Fruit fly (Drosophila melanogaster): Measurements from ENCODE around the gene CG17778.

CG17778 gene

DNA sequence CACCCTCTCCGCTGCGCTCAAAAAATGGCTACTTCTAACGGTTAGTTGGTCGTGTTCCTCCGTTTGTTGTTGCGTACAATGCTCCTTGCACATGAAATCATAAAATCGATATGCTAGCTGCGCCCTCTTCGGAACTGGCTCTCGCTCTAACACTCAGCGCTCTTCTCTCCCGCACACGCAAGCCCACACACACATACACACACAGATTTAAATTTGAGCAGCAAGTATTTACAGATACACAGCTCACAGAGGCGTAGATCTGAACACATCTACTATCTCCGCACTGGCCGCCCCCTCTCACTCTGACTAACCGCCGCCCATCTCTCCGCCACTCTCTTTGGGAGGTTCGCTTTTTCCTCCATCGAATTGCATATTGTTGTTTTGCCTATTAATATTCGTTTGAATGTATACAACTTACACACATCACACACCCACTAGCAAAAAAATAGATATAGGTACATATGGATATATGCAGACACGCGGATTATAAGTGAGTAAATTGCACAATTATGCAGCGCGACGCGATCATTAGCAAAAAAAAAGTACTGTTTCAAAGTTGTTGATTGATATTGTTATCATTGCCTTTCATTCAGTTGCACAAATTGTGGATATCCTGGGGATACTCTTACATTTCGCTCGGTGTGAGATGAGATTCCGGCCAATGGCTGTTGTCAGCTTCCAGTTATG lies 28.1 kb downstream of the CG17778 start:
- TF ChIP-seq CG17801 (GFP tag; optimal IDR thresholded peaks at IDR 0.05; ENCODE audit: partially characterized antibody): peak; percentile 81

dm6 chrX:523179-523851 lies 28.9 kb downstream of the CG17778 start, which contains the start of gene elav:
TSS of gene elav (minus strand) at chrX:523226.
- TF ChIP-seq CG17801 (GFP tag; optimal IDR thresholded peaks at IDR 0.05; ENCODE audit: partially characterized antibody): peak; percentile 99

DNA sequence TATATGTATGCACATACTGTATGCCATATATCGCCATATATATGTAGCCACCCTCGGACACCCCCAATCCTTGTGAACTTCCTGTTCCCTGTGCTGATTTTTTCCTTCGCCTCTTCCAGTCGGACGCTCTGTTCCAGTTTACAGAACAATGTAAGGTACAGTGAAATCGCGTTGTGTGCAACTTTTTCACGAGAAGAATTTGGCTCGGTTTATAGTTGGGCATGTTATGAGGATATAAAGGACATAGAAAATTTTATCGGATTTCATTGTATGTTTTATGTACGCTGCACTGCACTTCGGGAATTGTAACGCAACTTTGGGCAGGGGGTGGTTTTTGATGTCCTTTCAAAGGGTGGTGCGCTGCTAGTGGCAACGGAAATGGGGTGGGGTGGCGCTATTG lies 29.9 kb downstream of the CG17778 start:
- no peak for TF ChIP-seq CG17801 (GFP tag; optimal IDR thresholded peaks at IDR 0.05; ENCODE audit: partially characterized antibody)

- TF ChIP-seq CG17801 (GFP tag; optimal IDR thresholded peaks at IDR 0.05; ENCODE audit: partially characterized antibody): no peak
These were observed 31.2 kb downstream of the CG17778 start for dm6 chrX:525610-526009.

DNA sequence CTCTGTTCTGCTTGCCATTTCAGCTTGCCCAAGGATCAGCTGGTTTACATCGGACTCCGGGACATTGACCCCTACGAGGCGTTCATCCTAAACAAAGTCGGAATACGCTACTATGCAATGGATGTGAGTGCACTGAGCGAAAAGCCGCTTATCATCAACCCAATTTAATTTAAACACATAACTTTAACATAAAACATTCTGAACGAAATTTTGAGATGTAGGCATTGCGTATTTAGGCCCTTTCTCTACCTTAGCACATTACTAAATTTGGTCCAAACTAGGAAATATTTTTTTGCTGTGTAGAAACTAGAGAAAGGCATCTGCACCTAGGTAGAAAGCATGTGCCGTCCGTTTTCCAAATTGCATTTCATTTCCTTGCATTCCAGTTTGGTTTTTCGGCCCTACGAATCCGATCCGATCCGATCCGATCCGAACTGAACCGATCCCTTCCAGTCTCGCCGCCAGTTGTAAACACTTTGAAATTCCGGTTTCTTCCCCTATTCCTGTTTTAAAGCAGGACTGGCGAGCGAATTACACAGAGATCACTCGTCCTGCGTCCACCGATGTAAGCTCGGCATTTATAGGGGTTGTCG lies 32.2 kb downstream of the CG17778 start:
- no peak for TF ChIP-seq CG17801 (GFP tag; optimal IDR thresholded peaks at IDR 0.05; ENCODE audit: partially characterized antibody)

- no peak for TF ChIP-seq CG17801 (GFP tag; optimal IDR thresholded peaks at IDR 0.05; ENCODE audit: partially characterized antibody)
These were observed 35.5 kb downstream of the CG17778 start, which contains the start of the genes CG4293 and Appl for dm6 chrX:529724-530603. TSS of gene CG4293 (minus strand) at chrX:530291. TSS of gene Appl (plus strand) at chrX:530501.

DNA sequence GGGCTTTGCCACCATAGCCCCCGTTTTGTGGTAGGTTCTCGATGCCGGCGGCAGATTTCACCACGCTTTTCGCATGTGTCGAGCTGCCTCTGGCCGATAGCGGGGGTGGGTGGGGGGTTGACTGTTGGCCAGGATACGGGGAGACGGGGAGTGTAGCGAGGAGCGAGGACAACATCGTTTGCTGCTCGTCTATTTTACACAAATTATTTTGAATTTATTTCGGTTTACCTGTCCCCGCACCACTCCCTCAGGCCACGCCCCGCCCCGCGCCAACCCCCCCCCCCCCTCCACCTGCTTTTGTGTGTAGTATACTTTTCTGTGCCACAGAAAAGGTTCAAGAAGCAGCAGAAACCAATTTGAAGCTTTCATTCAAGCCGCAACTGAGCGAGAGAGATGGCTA lies 47.7 kb downstream of the CG17778 start:
- TF ChIP-seq CG17801 (GFP tag; optimal IDR thresholded peaks at IDR 0.05; ENCODE audit: partially characterized antibody): no peak

All from ovary, adult (tissue).